Fruit fly (Drosophila melanogaster) whole organism, prepupa: ENCODE results near the gene Mms19.

ENCODE experiments used
- CG34406 ChIP-seq: fragments of 200-800 bp; sonication (Bioruptor generic); optimal IDR thresholded peaks from 3 replicates; lab custom pipeline; 2016; ENCODE audit warnings: missing biosample characterization, missing genetic modification characterization
- CG6792 ChIP-seq: fragments of 200-800 bp; sonication (Bioruptor generic); optimal IDR thresholded peaks from 3 replicates; lab custom pipeline; 2016; ENCODE audit warnings: missing biosample characterization, missing genetic modification characterization
- Eip93F ChIP-seq: fragments of 200-800 bp; sonication (Bioruptor generic); optimal IDR thresholded peaks from 2 replicates; lab custom pipeline; 2016; ENCODE audit warnings: missing biosample characterization, mild to moderate bottlenecking, missing genetic modification characterization
- Hr4 ChIP-seq: fragments of 200-800 bp; sonication (Bioruptor generic); optimal IDR thresholded peaks from 3 replicates; lab custom pipeline; 2016; ENCODE audit warnings: missing biosample characterization, missing genetic modification characterization
- Sox102F ChIP-seq: fragments of 200-800 bp; sonication (Bioruptor generic); optimal IDR thresholded peaks from 2 replicates; lab custom pipeline; 2016; ENCODE audit warnings: missing biosample characterization, mild to moderate bottlenecking, missing genetic modification characterization

DNA sequence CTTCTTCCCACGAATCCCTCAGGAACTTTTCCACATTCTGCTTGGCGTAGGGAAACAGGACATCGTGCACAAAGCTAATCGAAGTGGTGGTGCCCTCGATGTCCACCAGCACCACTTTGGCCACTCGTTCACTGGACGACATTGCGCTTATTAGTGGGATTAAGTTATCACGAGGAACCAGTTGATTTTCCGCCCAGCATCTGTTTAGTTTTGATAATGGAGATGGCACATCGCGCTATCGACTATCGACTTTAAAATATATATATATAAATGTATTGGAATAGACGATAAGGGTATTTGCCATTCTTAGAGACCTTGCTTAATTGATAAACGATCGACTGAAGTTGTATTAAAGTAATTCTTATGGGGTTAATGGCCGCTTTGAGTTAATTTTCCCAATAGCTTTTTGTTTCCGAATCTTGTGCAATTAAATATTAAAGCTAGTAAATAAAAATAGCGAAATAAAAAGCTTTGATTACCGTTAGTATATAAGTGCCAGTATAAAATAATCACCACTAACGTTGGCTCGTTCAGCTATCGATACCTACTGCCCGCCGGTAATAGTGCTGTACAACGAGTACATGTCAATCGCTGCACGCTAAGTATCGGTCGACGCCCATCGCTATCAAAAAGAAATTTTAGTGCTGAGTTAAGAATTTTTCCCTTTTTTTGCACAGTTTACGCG, 24.3 kb downstream of the Mms19 start, which contains the start of the genes Enoph and Hph:
- TF ChIP-seq Hr4 (GFP tag; lab: Kevin White, UChicago) (peak; percentile 65), Sox102F (GFP tag; lab: Kevin White, UChicago) (peak; percentile 44), CG6792 (GFP tag; lab: Kevin White, UChicago) (peak; percentile 55), CG34406 (peak; percentile 50), Eip93F (no peak)
